Fruit fly (Drosophila melanogaster): ENCODE measurements around the gene Gr8a.

Gene Gr8a

dm6 chrX:9196362-9196761 lies 30.6 kb upstream of the Gr8a start, which contains the start of gene CG12118 (continued):
- TF ChIP-seq run (tag; optimal IDR thresholded peaks at IDR 0.05) = no peak
- peak; percentile 67 for TF ChIP-seq CG5245 (GFP tag; optimal IDR thresholded peaks at IDR 0.05)
- peak; percentile 34 for TF ChIP-seq tup (GFP tag; optimal IDR thresholded peaks at IDR 0.05)
- peak; percentile 79 for TF ChIP-seq lab (GFP tag; optimal IDR thresholded peaks at IDR 0.05)
- TF ChIP-seq NfI (GFP tag; optimal IDR thresholded peaks at IDR 0.05) = peak; percentile 62
- TF ChIP-seq ems (GFP tag; optimal IDR thresholded peaks at IDR 0.05) = peak; percentile 17
- TF ChIP-seq caup (GFP tag; optimal IDR thresholded peaks at IDR 0.05; ENCODE audit: severe bottlenecking) = peak; percentile 62
- peak; percentile 92 for TF ChIP-seq CG30403 (GFP tag; optimal IDR thresholded peaks at IDR 0.05)
- peak; percentile 94 for TF ChIP-seq vnd (GFP tag; IDR thresholded peaks at IDR 0.05; ENCODE audit: partially characterized antibody)
- TF ChIP-seq Optix (GFP tag; IDR thresholded peaks at IDR 0.05) = no peak
- peak; percentile 68 for TF ChIP-seq lmd (GFP tag; IDR thresholded peaks at IDR 0.05)
- no peak for TF ChIP-seq fd64A (GFP tag; optimal IDR thresholded peaks at IDR 0.05)
- peak; percentile 5; the same call in 1 of the 3 replicates for TF ChIP-seq CG3726 (GFP tag; IDR thresholded peaks at IDR 0.05)
- TF ChIP-seq CG17328 (GFP tag; IDR thresholded peaks at IDR 0.05) = peak; percentile 86
- peak; percentile 12 for TF ChIP-seq tx (GFP tag; optimal IDR thresholded peaks at IDR 0.05)
- peak; percentile 79 for TF ChIP-seq tgo (GFP tag; IDR thresholded peaks at IDR 0.05)
- TF ChIP-seq CG13894 (tag; optimal IDR thresholded peaks at IDR 0.05) = peak; percentile 75
- no peak for TF ChIP-seq CG9876 (GFP tag; optimal IDR thresholded peaks at IDR 0.05)
- TF ChIP-seq Atf6 (GFP tag; IDR thresholded peaks at IDR 0.05) = peak; percentile 79
- TF ChIP-seq pho (GFP tag; optimal IDR thresholded peaks at IDR 0.05) = peak; percentile 56
- peak; percentile 62 for TF ChIP-seq CG15696 (tag; optimal IDR thresholded peaks at IDR 0.05)
- TF ChIP-seq Mad (GFP tag; optimal IDR thresholded peaks at IDR 0.05) = peak; percentile 74
- TF ChIP-seq Fer2 (tag; optimal IDR thresholded peaks at IDR 0.05) = peak; percentile 55
- peak; percentile 96 for TF ChIP-seq CG13287 (GFP tag; IDR thresholded peaks at IDR 0.05; ENCODE audit: partially characterized antibody)
- no peak for TF ChIP-seq CG11696 (GFP tag; IDR thresholded peaks at IDR 0.05)
- peak; percentile 78 for TF ChIP-seq Blimp-1 (GFP tag; optimal IDR thresholded peaks at IDR 0.05)
- peak; percentile 91 for TF ChIP-seq Bgb (GFP tag; IDR thresholded peaks at IDR 0.05; ENCODE audit: partially characterized antibody)
- TF ChIP-seq CG14965 (GFP tag; optimal IDR thresholded peaks at IDR 0.05; ENCODE audit: borderline replicate concordance) = no peak
- peak; percentile 28 for TF ChIP-seq org-1 (GFP tag; optimal IDR thresholded peaks at IDR 0.05)
- TF ChIP-seq CG10274 (GFP tag; optimal IDR thresholded peaks at IDR 0.05) = no peak
- peak; percentile 84 for TF ChIP-seq bbx (GFP tag; IDR thresholded peaks at IDR 0.05; ENCODE audit: partially characterized antibody)
- TF ChIP-seq sqz (GFP tag; optimal IDR thresholded peaks at IDR 0.05) = peak; percentile 43
- TF ChIP-seq insv (GFP tag; optimal IDR thresholded peaks at IDR 0.05) = peak in 1 of 2 experiments; percentile 7
- peak; percentile 81 for TF ChIP-seq CG2678 (tag; optimal IDR thresholded peaks at IDR 0.05)
- no peak for TF ChIP-seq CG12744 (GFP tag; optimal IDR thresholded peaks at IDR 0.05)
- 0 out of 3 replicates have a peak, but pooled peaks have one; percentile 10 for TF ChIP-seq CG7357 (GFP tag; IDR thresholded peaks at IDR 0.05)
- no peak for TF ChIP-seq CG6654 (GFP tag; optimal IDR thresholded peaks at IDR 0.05)
- TF ChIP-seq CG12299 (tag; optimal IDR thresholded peaks at IDR 0.05) = peak; percentile 51
- TF ChIP-seq Ravus (GFP tag; IDR thresholded peaks at IDR 0.05) = no peak; the same call in 1 of the 2 replicates
- TF ChIP-seq CG10366 (GFP tag; IDR thresholded peaks at IDR 0.05) = peak; percentile 88
- peak; percentile 96 for TF ChIP-seq unc-4 (GFP tag; IDR thresholded peaks at IDR 0.05; ENCODE audit: partially characterized antibody)
- no peak for TF ChIP-seq btn (GFP tag; optimal IDR thresholded peaks at IDR 0.05)
- peak; percentile 55 for TF ChIP-seq mam (GFP tag; optimal IDR thresholded peaks at IDR 0.05)
- peak; percentile 64 for TF ChIP-seq CG12104 (GFP tag; optimal IDR thresholded peaks at IDR 0.05)
- no peak for TF ChIP-seq repo (GFP tag; optimal IDR thresholded peaks at IDR 0.05)
- peak; percentile 90; the same call in 2 of the 3 replicates for TF ChIP-seq mld (GFP tag; IDR thresholded peaks at IDR 0.05; ENCODE audit: partially characterized antibody)
- peak; percentile 80 for TF ChIP-seq CG3847 (GFP tag; IDR thresholded peaks at IDR 0.05)
- TF ChIP-seq CG18764 (GFP tag; optimal IDR thresholded peaks at IDR 0.05) = peak; percentile 74
- TF ChIP-seq CG1529 (GFP tag; optimal IDR thresholded peaks at IDR 0.05) = peak; percentile 40
- TF ChIP-seq Trl (optimal IDR thresholded peaks at IDR 0.05) = no peak
- TF ChIP-seq Trl (GFP tag; optimal IDR thresholded peaks at IDR 0.05) = peak; percentile 55

Measured in whole organism, embryonic.